Worm (Caenorhabditis elegans) whole organism, L2 larva: ENCODE measurements around the gene K02A6.4.

Source experiments
- C34F6.9 ChIP-seq: fragments of 150-350 bp; optimal IDR thresholded peaks from 2 replicates; lab custom pipeline; 2014; ENCODE audit warnings: missing biosample characterization, missing genetic modification characterization
- F13H6.1 ChIP-seq: sonication (generic microtip); optimal IDR thresholded peaks from 2 replicates; lab custom pipeline; 2016; ENCODE audit warnings: missing genetic modification characterization, missing compliant biosample characterization
- R02D3.7 ChIP-seq: fragments of 150-350 bp; optimal IDR thresholded peaks from 2 replicates; lab custom pipeline; 2014; ENCODE audit warnings: missing biosample characterization, missing genetic modification characterization
- Y55F3AM.14 ChIP-seq: fragments of 200-800 bp; sonication (Bioruptor generic); optimal IDR thresholded peaks from 2 replicates; lab custom pipeline; 2018; ENCODE audit warnings: mild to moderate bottlenecking, missing genetic modification characterization, missing compliant biosample characterization
- aly-2 ChIP-seq: fragments of 150-350 bp; optimal IDR thresholded peaks from 2 replicates; lab custom pipeline; 2014; ENCODE audit warnings: missing biosample characterization, missing genetic modification characterization
- ama-1 ChIP-seq: fragments of 150-350 bp; optimal IDR thresholded peaks from 2 replicates; lab custom pipeline; 2018; ENCODE audit warnings: inconsistent platforms
- blmp-1 ChIP-seq: sonication (generic microtip); optimal IDR thresholded peaks from 2 replicates; lab custom pipeline; 2017; ENCODE audit warnings: missing genetic modification characterization, mild to moderate bottlenecking, missing compliant biosample characterization, antibody characterized with exemption, moderate library complexity; ENCODE audit not compliant: insufficient read depth
- ceh-16 ChIP-seq: fragments of 150-350 bp; optimal IDR thresholded peaks from 2 replicates; lab custom pipeline; 2014; ENCODE audit warnings: missing biosample characterization, missing genetic modification characterization
- ceh-82 ChIP-seq: fragments of 150-350 bp; optimal IDR thresholded peaks from 2 replicates; lab custom pipeline; 2014; ENCODE audit warnings: missing biosample characterization, missing genetic modification characterization
- crh-2 ChIP-seq: sonication (generic microtip); optimal IDR thresholded peaks from 2 replicates; lab custom pipeline; 2017; ENCODE audit warnings: missing biosample characterization, missing genetic modification characterization
- dmd-4 ChIP-seq: sonication (generic microtip); optimal IDR thresholded peaks from 2 replicates; lab custom pipeline; 2017; ENCODE audit warnings: missing biosample characterization, missing genetic modification characterization
- elt-1 ChIP-seq: fragments of 150-350 bp; optimal IDR thresholded peaks from 2 replicates; lab custom pipeline; 2014; ENCODE audit warnings: missing biosample characterization, missing genetic modification characterization
- elt-3 ChIP-seq: sonication (generic microtip); optimal IDR thresholded peaks from 2 replicates; lab custom pipeline; 2017; ENCODE audit warnings: missing biosample characterization, missing genetic modification characterization
- fos-1 ChIP-seq: fragments of 150-350 bp; optimal IDR thresholded peaks from 2 replicates; lab custom pipeline; 2014; ENCODE audit warnings: missing biosample characterization, missing genetic modification characterization
- gmeb-1 ChIP-seq: fragments of 150-350 bp; optimal IDR thresholded peaks from 2 replicates; lab custom pipeline; 2014; ENCODE audit warnings: missing biosample characterization, missing genetic modification characterization
- lin-11 ChIP-seq: fragments of 150-350 bp; sonication (generic microtip); optimal IDR thresholded peaks from 2 replicates; lab custom pipeline; 2014; ENCODE audit warnings: missing biosample characterization, missing genetic modification characterization, inconsistent platforms, mixed read lengths
- lin-39 ChIP-seq: fragments of 150-350 bp; optimal IDR thresholded peaks from 2 replicates; lab custom pipeline; 2014; ENCODE audit warnings: missing biosample characterization, missing genetic modification reagents, missing genetic modification characterization
- lsy-2 ChIP-seq, 2 experiments: fragments of 150-350 bp in 1 of 2; sonication (generic microtip) in 1 of 2; optimal IDR thresholded peaks; 2 replicates each; lab custom pipeline; 2014 to 2017; ENCODE audit warnings: missing biosample characterization in 2 of 2, missing genetic modification characterization in 2 of 2
- mab-5 ChIP-seq: fragments of 150-350 bp; optimal IDR thresholded peaks from 2 replicates; lab custom pipeline; 2014; ENCODE audit warnings: missing biosample characterization, missing genetic modification characterization
- mbf-1 ChIP-seq: sonication (generic microtip); optimal IDR thresholded peaks from 2 replicates; lab custom pipeline; 2017; ENCODE audit warnings: missing biosample characterization, missing genetic modification characterization
- nhr-10 ChIP-seq: sonication (generic microtip); optimal IDR thresholded peaks from 2 replicates; lab custom pipeline; 2017; ENCODE audit warnings: missing biosample characterization, missing genetic modification characterization
- nhr-11 ChIP-seq: fragments of 150-350 bp; optimal IDR thresholded peaks from 2 replicates; lab custom pipeline; 2014; ENCODE audit warnings: missing biosample characterization, missing genetic modification characterization
- nhr-129 ChIP-seq: fragments of 150-350 bp; optimal IDR thresholded peaks from 2 replicates; lab custom pipeline; 2014; ENCODE audit warnings: missing biosample characterization, missing genetic modification characterization
- nhr-23 ChIP-seq: fragments of 150-350 bp; optimal IDR thresholded peaks from 2 replicates; lab custom pipeline; 2014; ENCODE audit warnings: missing biosample characterization, missing genetic modification reagents, missing genetic modification characterization
- nhr-25 ChIP-seq: fragments of 150-350 bp; sonication (generic microtip); optimal IDR thresholded peaks from 3 replicates; lab custom pipeline; 2014; ENCODE audit warnings: missing biosample characterization, missing genetic modification characterization
- nhr-6 ChIP-seq: fragments of 150-350 bp; optimal IDR thresholded peaks from 2 replicates; lab custom pipeline; 2014; ENCODE audit warnings: missing biosample characterization, missing genetic modification characterization
- nhr-77 ChIP-seq: fragments of 150-350 bp; optimal IDR thresholded peaks from 2 replicates; lab custom pipeline; 2014; ENCODE audit warnings: missing biosample characterization, missing genetic modification characterization
- peb-1 ChIP-seq: fragments of 150-350 bp; optimal IDR thresholded peaks from 2 replicates; lab custom pipeline; 2014; ENCODE audit warnings: missing biosample characterization, missing genetic modification characterization
- sem-4 ChIP-seq: fragments of 150-350 bp; optimal IDR thresholded peaks from 2 replicates; lab custom pipeline; 2014; ENCODE audit warnings: missing biosample characterization, missing genetic modification reagents, missing genetic modification characterization
- skn-1 ChIP-seq: sonication (generic microtip); optimal IDR thresholded peaks from 2 replicates; lab custom pipeline; 2017; ENCODE audit warnings: missing biosample characterization, missing genetic modification characterization
- sma-3 ChIP-seq: sonication (generic microtip); optimal IDR thresholded peaks from 2 replicates; lab custom pipeline; 2016; ENCODE audit warnings: missing genetic modification reagents, missing genetic modification characterization, missing compliant biosample characterization
- sma-9 ChIP-seq, 2 experiments: fragments of 150-350 bp in 1 of 2; sonication (generic microtip) in 1 of 2; optimal IDR thresholded peaks; 2 replicates each; lab custom pipeline; 2014 to 2016; ENCODE audit warnings: missing genetic modification characterization in 2 of 2, mild to moderate bottlenecking in 1 of 2, missing biosample characterization in 1 of 2, missing compliant biosample characterization in 1 of 2, missing genetic modification reagents in 1 of 2, moderate library complexity in 1 of 2
- snpc-4 ChIP-seq: fragments of 150-350 bp; optimal IDR thresholded peaks from 2 replicates; lab custom pipeline; 2014; ENCODE audit warnings: missing biosample characterization, missing genetic modification characterization
- unc-55 ChIP-seq: fragments of 150-350 bp; sonication (generic microtip); optimal IDR thresholded peaks from 3 replicates; lab custom pipeline; 2014; ENCODE audit warnings: missing biosample characterization, missing genetic modification reagents, missing genetic modification characterization
- unc-62 ChIP-seq: fragments of 150-350 bp; optimal IDR thresholded peaks from 2 replicates; lab custom pipeline; 2014; ENCODE audit warnings: missing biosample characterization, missing genetic modification reagents, missing genetic modification characterization
- zag-1 ChIP-seq: fragments of 150-350 bp; optimal IDR thresholded peaks from 2 replicates; lab custom pipeline; 2014; ENCODE audit warnings: missing biosample characterization, missing genetic modification characterization
- ztf-11 ChIP-seq: sonication (generic microtip); optimal IDR thresholded peaks from 2 replicates; lab custom pipeline; 2017; ENCODE audit warnings: missing biosample characterization, missing genetic modification characterization
- ztf-4 ChIP-seq: fragments of 150-350 bp; optimal IDR thresholded peaks from 2 replicates; lab custom pipeline; 2014; ENCODE audit warnings: missing biosample characterization, missing genetic modification characterization

The K02A6.4 gene

DNA sequence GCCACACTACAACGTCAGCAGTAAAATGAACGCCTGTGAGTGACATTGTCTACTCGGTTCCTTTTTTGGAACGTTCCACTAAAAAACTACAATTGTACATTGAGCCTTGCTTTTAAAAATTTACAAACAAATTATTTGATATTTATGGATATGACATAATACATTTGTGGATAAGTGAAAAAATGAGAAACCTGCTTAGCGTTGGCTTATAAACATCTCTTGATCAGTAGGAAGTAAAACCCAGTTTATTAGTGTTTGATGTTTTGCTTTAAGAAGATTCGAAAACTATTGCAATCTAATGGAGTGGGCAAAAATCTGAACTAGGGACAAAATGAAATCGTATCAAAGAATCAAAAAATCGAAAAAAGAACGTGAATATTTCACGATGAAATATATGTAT is 1.6 kb downstream of the K02A6.4 start:
- no peak for TF ChIP-seq elt-3 (tag; lab: Kevin White, UChicago)

DNA sequence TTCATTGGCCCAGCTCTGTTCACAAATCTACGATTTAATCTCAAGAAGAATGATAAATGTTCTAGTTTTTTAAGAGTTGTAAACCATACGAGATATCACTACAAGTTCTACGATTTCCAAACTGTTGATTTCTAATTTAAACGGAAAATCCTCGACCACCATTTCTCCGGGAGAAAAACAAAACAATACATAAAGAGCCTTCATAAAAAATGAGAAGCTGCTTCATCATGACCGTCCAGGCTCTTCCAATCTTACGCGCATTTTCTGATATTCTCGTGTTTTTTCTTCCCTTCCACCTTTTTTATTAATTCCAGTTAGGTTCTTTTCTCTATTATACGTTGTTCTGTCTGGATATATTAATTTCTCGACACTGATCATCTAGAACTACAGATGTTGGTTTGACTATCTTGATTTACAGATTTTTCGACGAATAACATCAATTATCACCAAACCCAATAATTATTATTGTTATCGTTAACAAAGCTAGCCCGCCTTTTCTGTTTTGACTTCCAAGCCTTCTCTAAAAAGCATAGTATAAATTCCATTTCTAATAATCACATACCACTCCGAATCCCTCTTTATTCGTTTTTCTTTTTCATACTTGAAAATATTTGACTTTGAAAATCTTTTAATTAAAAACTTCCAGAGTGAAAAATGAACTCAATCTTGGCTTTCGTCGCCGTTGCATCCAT is 4.0 kb downstream of the K02A6.4 start, which contains the start of gene C47D2.1:
Gene C47D2.1 (plus strand): TSS at position 642 of the 692 bp plus-strand sequence.
- TF ChIP-seq sma-9 (GFP tag; optimal IDR thresholded peaks at IDR 0.05; lab: Kevin White, UChicago) (no peak), sma-9 (tag; optimal IDR thresholded peaks at IDR 0.05; lab: Kevin White, UChicago) (no peak), nhr-11 (tag; lab: Kevin White, UChicago) (no peak), peb-1 (tag; lab: Kevin White, UChicago) (no peak), nhr-77 (tag; lab: Kevin White, UChicago) (no peak), gmeb-1 (tag; lab: Kevin White, UChicago) (no peak), dmd-4 (tag; lab: Kevin White, UChicago) (no peak), aly-2 (tag; lab: Kevin White, UChicago) (no peak), snpc-4 (tag; lab: Kevin White, UChicago) (no peak), Y55F3AM.14 (GFP tag; lab: Kevin White, UChicago) (no peak), F13H6.1 (tag; lab: Kevin White, UChicago) (no peak)
- TF ChIP-seq, all 48 proteins: peak for 0

DNA sequence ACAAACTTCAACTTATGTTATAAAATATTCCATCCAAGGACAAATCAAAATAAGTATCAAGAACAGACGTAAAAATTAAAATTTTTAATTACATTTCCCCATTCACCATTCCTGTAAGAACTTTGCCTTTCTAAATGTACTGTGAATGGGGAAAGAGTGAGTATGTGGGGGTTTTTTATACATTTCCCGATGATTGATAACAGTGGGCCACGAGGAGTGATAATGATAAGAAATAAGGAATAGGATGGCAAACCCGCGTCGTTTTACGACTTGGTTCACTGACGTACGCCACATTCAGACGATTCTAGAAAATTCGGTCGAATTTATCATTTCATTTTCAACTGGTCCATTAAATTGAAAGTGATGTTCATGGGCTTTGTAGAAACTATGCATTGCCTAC is 7.6 kb downstream of the K02A6.4 start, which contains the start of gene cdd-1:
Gene cdd-1 (minus strand): TSS at position 151 of the 400 bp plus-strand sequence.
- no peak for TF ChIP-seq skn-1
- TF ChIP-seq Y55F3AM.14 (GFP tag; lab: Kevin White, UChicago): no peak
- TF ChIP-seq C34F6.9 (tag; lab: Kevin White, UChicago): no peak
- TF ChIP-seq sma-3 (GFP tag; lab: Kevin White, UChicago): peak; percentile 44
- no peak for TF ChIP-seq nhr-11 (tag; lab: Kevin White, UChicago)
- no peak for TF ChIP-seq unc-62 (GFP tag; lab: Kevin White, UChicago)
- peak; percentile 43 for TF ChIP-seq F13H6.1 (tag; lab: Kevin White, UChicago)
- peak; percentile 2 for TF ChIP-seq blmp-1 (tag; lab: Kevin White, UChicago)
- peak; percentile 43 for TF ChIP-seq gmeb-1 (tag; lab: Kevin White, UChicago)
- TF ChIP-seq nhr-10 (tag; lab: Kevin White, UChicago): no peak
- TF ChIP-seq mab-5 (tag; lab: Kevin White, UChicago): no peak
- no peak for TF ChIP-seq ceh-82 (tag; lab: Kevin White, UChicago)
- no peak for TF ChIP-seq nhr-6 (tag; lab: Kevin White, UChicago)
- no peak for TF ChIP-seq lin-11 (tag; lab: Kevin White, UChicago)
- TF ChIP-seq sem-4 (tag; lab: Kevin White, UChicago): no peak
- TF ChIP-seq ztf-11 (tag; lab: Kevin White, UChicago): no peak
- TF ChIP-seq zag-1 (tag; lab: Kevin White, UChicago): no peak
- no peak for TF ChIP-seq lin-39 (tag; lab: Kevin White, UChicago)
- peak; percentile 4 for TF ChIP-seq nhr-129 (tag; lab: Kevin White, UChicago)
- TF ChIP-seq nhr-23: no peak
- TF ChIP-seq unc-55: no peak
- no peak for TF ChIP-seq aly-2 (tag; lab: Kevin White, UChicago)
- no peak for TF ChIP-seq mbf-1
- no peak for TF ChIP-seq nhr-25 (tag; lab: Kevin White, UChicago)
- no peak for TF ChIP-seq R02D3.7
- TF ChIP-seq crh-2 (tag; lab: Kevin White, UChicago): peak; percentile 79
- no peak for TF ChIP-seq ceh-16 (tag; lab: Kevin White, UChicago)
- peak; percentile 66 for TF ChIP-seq sma-9 (GFP tag; optimal IDR thresholded peaks at IDR 0.05; lab: Kevin White, UChicago)
- TF ChIP-seq sma-9 (tag; optimal IDR thresholded peaks at IDR 0.05; lab: Kevin White, UChicago): no peak
- TF ChIP-seq elt-1 (tag; lab: Kevin White, UChicago): no peak
- TF ChIP-seq snpc-4 (tag; lab: Kevin White, UChicago): no peak
- TF ChIP-seq fos-1: peak; percentile 60
- TF ChIP-seq ama-1 (lab: Kevin White, UChicago): peak; percentile 19
- TF ChIP-seq lsy-2 (tag; optimal IDR thresholded peaks at IDR 0.05; lab: Kevin White, UChicago): peak in 1 of 2 experiments; percentile 14
- TF ChIP-seq ztf-4 (tag; lab: Kevin White, UChicago): no peak
